Fruit fly (Drosophila melanogaster) whole organism, adult: Measurements from ENCODE around the gene CG11811.

Experiments used
- CG14711 ChIP-seq: fragments of 200-800 bp; sonication (Bioruptor generic); optimal IDR thresholded peaks from 2 replicates; lab custom pipeline; 2018; ENCODE audit warnings: missing biosample characterization, mild to moderate bottlenecking, missing genetic modification characterization, moderate library complexity
- CG33017 ChIP-seq: fragments of 200-800 bp; sonication (Bioruptor generic); optimal IDR thresholded peaks from 2 replicates; lab custom pipeline; 2018; ENCODE audit warnings: missing biosample characterization, mild to moderate bottlenecking, missing genetic modification characterization, moderate library complexity
- CG5204 ChIP-seq: fragments of 200-800 bp; sonication (Bioruptor generic); optimal IDR thresholded peaks from 2 replicates; lab custom pipeline; 2016; ENCODE audit warnings: missing biosample characterization, missing genetic modification characterization
- Clk ChIP-seq: fragments of 200-800 bp; sonication (Bioruptor generic); optimal IDR thresholded peaks from 2 replicates; lab custom pipeline; 2017; ENCODE audit warnings: missing biosample characterization, missing genetic modification characterization
- bab1 ChIP-seq: fragments of 200-800 bp; sonication (Bioruptor generic); optimal IDR thresholded peaks from 3 replicates; lab custom pipeline; 2019; ENCODE audit warnings: missing biosample characterization, mild to moderate bottlenecking, missing genetic modification characterization, moderate library complexity
- cnc ChIP-seq, 2 experiments: fragments of >200 bp; optimal IDR thresholded peaks; 2 replicates each; lab custom pipeline; 2017
- kay ChIP-seq: fragments of 200-800 bp; sonication (Bioruptor generic); peaks from one replicate; lab custom pipeline; 2016; ENCODE audit warnings: missing biosample characterization, missing genetic modification characterization, borderline replicate concordance
- ovo ChIP-seq: fragments of 200-800 bp; sonication (Bioruptor generic); optimal IDR thresholded peaks from 2 replicates; lab custom pipeline; 2016; ENCODE audit warnings: missing biosample characterization, missing genetic modification characterization
- pad ChIP-seq: fragments of 200-800 bp; sonication (Bioruptor generic); optimal IDR thresholded peaks from 3 replicates; lab custom pipeline; 2017; ENCODE audit warnings: missing biosample characterization, missing genetic modification characterization, mild to moderate bottlenecking, moderate library complexity, missing genetic modification reagents
- tj ChIP-seq: fragments of 200-800 bp; sonication (Bioruptor generic); optimal IDR thresholded peaks from 3 replicates; lab custom pipeline; 2017; ENCODE audit warnings: missing biosample characterization, mild to moderate bottlenecking, missing genetic modification characterization, moderate library complexity
- toe ChIP-seq: fragments of 200-800 bp; sonication (Bioruptor generic); optimal IDR thresholded peaks from 2 replicates; lab custom pipeline; 2016; ENCODE audit warnings: missing biosample characterization, missing genetic modification characterization

- no peak for TF ChIP-seq cnc (optimal IDR thresholded peaks at IDR 0.05; lab: Kevin White, UChicago)
- peak; percentile 87 for TF ChIP-seq tj (GFP tag; lab: Kevin White, UChicago)
- TF ChIP-seq bab1: peak; percentile 90
- TF ChIP-seq Clk (GFP tag; lab: Kevin White, UChicago): peak; percentile 97
- peak; percentile 81 for TF ChIP-seq toe (GFP tag; lab: Kevin White, UChicago)
- peak; percentile 97 for TF ChIP-seq CG33017 (tag; lab: Kevin White, UChicago)
- no peak for TF ChIP-seq CG5204 (GFP tag; lab: Kevin White, UChicago)
- TF ChIP-seq pad: peak; percentile 93
- TF ChIP-seq ovo (GFP tag; lab: Kevin White, UChicago): peak; percentile 69
- TF ChIP-seq CG14711: peak; percentile 92
- TF ChIP-seq kay: peak; percentile 78
Measured at dm6 chr3L:10682725-10683367, 8.0 kb upstream of the CG11811 start.
